Worm (Caenorhabditis elegans): Measurements from ENCODE around the gene ZK792.5.

Gene ZK792.5

ce11 chrIV:11635437-11636408, 52.2 kb downstream of the ZK792.5 start, which contains the start of gene mars-1 (continued):
- no peak for TF ChIP-seq sox-2 (GFP tag; IDR thresholded peaks at IDR 0.05)
- TF ChIP-seq tbx-2 (tag; optimal IDR thresholded peaks at IDR 0.05) = peak; percentile 80
- peak; percentile 85 for TF ChIP-seq C08G9.2 (tag; optimal IDR thresholded peaks at IDR 0.05)
- TF ChIP-seq elt-4 (tag; optimal IDR thresholded peaks at IDR 0.05) = no peak
- no peak for TF ChIP-seq ceh-45 (GFP tag; IDR thresholded peaks at IDR 0.05)
- no peak for TF ChIP-seq sox-4 (tag; optimal IDR thresholded peaks at IDR 0.05)
- TF ChIP-seq fax-1 (tag; optimal IDR thresholded peaks at IDR 0.05) = peak; percentile 72
- peak; percentile 18 for TF ChIP-seq eyg-1 (tag; optimal IDR thresholded peaks at IDR 0.05)
- TF ChIP-seq hlh-15 (tag; optimal IDR thresholded peaks at IDR 0.05) = no peak
- TF ChIP-seq dmd-4 (tag; optimal IDR thresholded peaks at IDR 0.05; ENCODE audit: borderline replicate concordance) = no peak
- peak; percentile 49 for TF ChIP-seq mec-3 (tag; optimal IDR thresholded peaks at IDR 0.05; ENCODE audit: borderline replicate concordance)
- peak; percentile 62 for TF ChIP-seq ceh-14 (tag; optimal IDR thresholded peaks at IDR 0.05)
- no peak for TF ChIP-seq K02D7.2 (tag; optimal IDR thresholded peaks at IDR 0.05)
- TF ChIP-seq ceh-48 (tag; optimal IDR thresholded peaks at IDR 0.05) = no peak
- TF ChIP-seq hlh-13 (GFP tag; optimal IDR thresholded peaks at IDR 0.05) = no peak
- peak; percentile 76 for TF ChIP-seq ceh-34 (tag; optimal IDR thresholded peaks at IDR 0.05)
- TF ChIP-seq tbx-7 (tag; optimal IDR thresholded peaks at IDR 0.05) = peak; percentile 79
- peak; percentile 57 for TF ChIP-seq unc-86 (tag; optimal IDR thresholded peaks at IDR 0.05)
- TF ChIP-seq rnt-1 (tag; optimal IDR thresholded peaks at IDR 0.05) = peak; percentile 49
- no peak for TF ChIP-seq ttx-3 (tag; optimal IDR thresholded peaks at IDR 0.05)
- TF ChIP-seq unc-3 (GFP tag; conservative IDR thresholded peaks at IDR 0.05) = no peak
- TF ChIP-seq unc-3 (tag; optimal IDR thresholded peaks at IDR 0.05) = peak; percentile 60
- TF ChIP-seq lim-6 (tag; optimal IDR thresholded peaks at IDR 0.05) = peak; percentile 54
- TF ChIP-seq pag-3 (tag; optimal IDR thresholded peaks at IDR 0.05; ENCODE audit: borderline replicate concordance) = no peak
- peak; percentile 72 for TF ChIP-seq F13H6.1 (tag; optimal IDR thresholded peaks at IDR 0.05)
- TF ChIP-seq ets-4 (tag; optimal IDR thresholded peaks at IDR 0.05) = peak; percentile 90
- no peak for TF ChIP-seq fkh-10 (GFP tag; optimal IDR thresholded peaks at IDR 0.05)
- no peak for TF ChIP-seq nhr-232 (tag; optimal IDR thresholded peaks at IDR 0.05)
- peak; percentile 60 for TF ChIP-seq unc-42 (tag; optimal IDR thresholded peaks at IDR 0.05)
- TF ChIP-seq pqm-1 (tag; optimal IDR thresholded peaks at IDR 0.05) = peak; percentile 64
